Worm (Caenorhabditis elegans): ENCODE measurements around the gene K02E11.7.
A peak's percentile ranks its signal among the peaks of the same experiment; 100 is the strongest.
"Not testable (repeated sequence)": the region's sequence is repeated elsewhere in the genome, so short reads cannot be mapped to it uniquely, and the experiment has no call there.

Gene K02E11.7

ce11 chrV:14215106-14215505, 39.0 kb downstream of the K02E11.7 start, which contains the start of gene T16A9.5:
Gene T16A9.5, minus strand, starts transcription at chrV:14215206.
- TF ChIP-seq zag-1 (tag; optimal IDR thresholded peaks at IDR 0.05) (no peak), elt-3 (tag; optimal IDR thresholded peaks at IDR 0.05) (no peak), lin-39 (tag; optimal IDR thresholded peaks at IDR 0.05) (no peak), egl-27 (tag; optimal IDR thresholded peaks at IDR 0.05) (no peak), unc-62 (GFP tag; optimal IDR thresholded peaks at IDR 0.05) (no peak), skn-1 (tag; optimal IDR thresholded peaks at IDR 0.05) (no peak), nhr-23 (tag; optimal IDR thresholded peaks at IDR 0.05) (no peak), nhr-237 (tag; optimal IDR thresholded peaks at IDR 0.05) (no peak), fos-1 (tag; optimal IDR thresholded peaks at IDR 0.05) (no peak), unc-55 (GFP tag; optimal IDR thresholded peaks at IDR 0.05) (no peak), nhr-129 (tag; optimal IDR thresholded peaks at IDR 0.05) (no peak), ceh-82 (tag; optimal IDR thresholded peaks at IDR 0.05) (no peak), lsy-2 (tag; optimal IDR thresholded peaks at IDR 0.05) (no peak), ZK546.5 (tag; optimal IDR thresholded peaks at IDR 0.05) (no peak), lin-13 (GFP tag; optimal IDR thresholded peaks at IDR 0.05) (no peak), aly-2 (tag; optimal IDR thresholded peaks at IDR 0.05) (no peak), ama-1 (optimal IDR thresholded peaks at IDR 0.05) (no peak)

DNA sequence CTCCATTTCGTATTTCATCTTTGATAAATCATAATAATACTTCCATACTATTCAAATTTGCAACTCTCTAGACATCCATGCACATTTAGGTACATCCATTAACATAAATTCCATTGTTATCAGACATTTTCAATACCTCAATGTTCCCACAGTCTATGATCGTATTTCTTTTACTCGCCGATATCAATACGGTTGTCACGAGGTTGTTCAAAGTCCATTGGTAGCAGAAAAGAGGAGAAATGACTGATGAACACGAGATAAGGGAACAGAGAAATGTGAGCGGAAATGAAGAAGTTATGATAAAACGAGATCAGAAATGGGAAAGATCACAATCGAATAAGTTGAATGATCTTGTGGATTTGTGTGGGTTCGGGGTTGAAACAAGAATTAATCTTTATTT, 41.3 kb downstream of the K02E11.7 start:
- TF ChIP-seq sma-3 (GFP tag; optimal IDR thresholded peaks at IDR 0.05), result no peak
- TF ChIP-seq crh-2 (tag; optimal IDR thresholded peaks at IDR 0.05), result peak; percentile 65
- TF ChIP-seq nhr-21 (tag; optimal IDR thresholded peaks at IDR 0.05), result peak; percentile 70
- no peak for TF ChIP-seq unc-39 (tag; optimal IDR thresholded peaks at IDR 0.05)
- no peak for TF ChIP-seq ZK546.5 (tag; optimal IDR thresholded peaks at IDR 0.05)
- TF ChIP-seq ceh-82 (tag; optimal IDR thresholded peaks at IDR 0.05), result no peak
- no peak for TF ChIP-seq nhr-10 (tag; optimal IDR thresholded peaks at IDR 0.05)
- peak; percentile 51 for TF ChIP-seq blmp-1 (tag; optimal IDR thresholded peaks at IDR 0.05; ENCODE audit: insufficient read depth)
- TF ChIP-seq elt-3 (tag; optimal IDR thresholded peaks at IDR 0.05), result no peak
- TF ChIP-seq R02D3.7 (tag; optimal IDR thresholded peaks at IDR 0.05), result no peak
- TF ChIP-seq nhr-129 (tag; optimal IDR thresholded peaks at IDR 0.05), result no peak
- peak; percentile 78 for TF ChIP-seq fos-1 (tag; optimal IDR thresholded peaks at IDR 0.05)
- no peak for TF ChIP-seq aly-2 (tag; optimal IDR thresholded peaks at IDR 0.05)
- no peak for TF ChIP-seq Y55F3AM.14 (GFP tag; optimal IDR thresholded peaks at IDR 0.05)
- no peak for TF ChIP-seq nhr-12 (tag; optimal IDR thresholded peaks at IDR 0.05)
- no peak for TF ChIP-seq skn-1 (tag; optimal IDR thresholded peaks at IDR 0.05)
- TF ChIP-seq gmeb-1 (tag; optimal IDR thresholded peaks at IDR 0.05), result peak; percentile 53
- no peak for TF ChIP-seq snpc-4 (tag; optimal IDR thresholded peaks at IDR 0.05)
- no peak for TF ChIP-seq mdl-1 (tag; optimal IDR thresholded peaks at IDR 0.05)
- TF ChIP-seq sma-9 (GFP tag; optimal IDR thresholded peaks at IDR 0.05), result peak; percentile 76
- no peak for TF ChIP-seq sma-9 (tag; optimal IDR thresholded peaks at IDR 0.05)
- TF ChIP-seq ceh-16 (tag; optimal IDR thresholded peaks at IDR 0.05), result no peak

DNA sequence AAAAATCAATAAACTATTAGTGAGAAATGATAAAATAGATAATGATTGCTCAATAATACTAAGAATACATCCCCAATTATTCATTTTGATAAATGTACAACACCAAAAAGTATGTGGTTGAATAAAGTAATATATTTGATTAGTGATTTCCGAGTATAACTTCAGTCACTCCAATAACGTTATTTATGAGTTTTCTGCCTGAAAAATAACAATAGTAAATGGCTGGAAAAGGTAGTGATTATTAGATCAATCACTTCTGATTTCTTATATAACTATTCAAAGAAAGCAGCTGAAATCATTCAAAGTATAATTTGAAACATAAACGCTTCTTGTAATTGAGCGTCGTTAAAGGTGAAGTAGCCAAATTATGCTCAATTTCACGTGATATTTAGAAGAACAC, 43.4 kb downstream of the K02E11.7 start, which contains the start of gene str-230:
Gene str-230, minus strand, starts transcription at position 101 of the 400 bp plus-strand sequence.
- TF ChIP-seq nhr-12 (tag; optimal IDR thresholded peaks at IDR 0.05) (no peak), ceh-82 (tag; optimal IDR thresholded peaks at IDR 0.05) (no peak), mdl-1 (tag; optimal IDR thresholded peaks at IDR 0.05) (no peak), nhr-23 (tag; optimal IDR thresholded peaks at IDR 0.05) (no peak)

DNA sequence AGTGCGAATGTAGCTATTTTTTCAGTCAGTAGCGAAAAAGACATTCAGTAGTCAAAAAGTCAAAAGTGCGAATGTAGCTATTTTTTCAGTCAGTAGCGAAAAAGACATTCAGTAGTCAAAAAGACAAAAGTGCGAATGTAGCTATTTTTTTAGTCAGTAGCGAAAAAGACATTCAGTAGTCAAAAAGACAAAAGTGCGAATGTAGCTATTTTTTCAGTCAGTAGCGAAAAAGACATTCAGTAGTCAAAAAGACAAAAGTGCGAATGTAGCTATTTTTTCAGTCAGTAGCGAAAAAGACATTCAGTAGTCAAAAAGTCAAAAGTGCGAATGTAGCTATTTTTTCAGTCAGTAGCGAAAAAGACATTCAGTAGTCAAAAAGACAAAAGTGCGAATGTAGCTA, 48.9 kb downstream of the K02E11.7 start, which contains the start of gene T16A9.3:
Gene T16A9.3, plus strand, starts transcription at position 301 of the 400 bp plus-strand sequence.
- TF ChIP-seq Y55F3AM.14 (GFP tag; optimal IDR thresholded peaks at IDR 0.05); ama-1 (optimal IDR thresholded peaks at IDR 0.05); snpc-4 (tag; optimal IDR thresholded peaks at IDR 0.05): not testable (repeated sequence)

Measured in whole organism, L2 larva.